Fruit fly (Drosophila melanogaster) whole organism, adult: ENCODE measurements around the gene Rrp45.

Experiments
- CG11617 ChIP-seq: fragments of 200-800 bp; sonication (Bioruptor generic); optimal IDR thresholded peaks from 2 replicates; lab custom pipeline; 2017; ENCODE audit warnings: mild to moderate bottlenecking, missing biosample characterization, missing genetic modification reagents, missing genetic modification characterization
- CG12768 ChIP-seq: fragments of 200-800 bp; sonication (Bioruptor generic); optimal IDR thresholded peaks from 2 replicates; lab custom pipeline; 2017; ENCODE audit warnings: missing biosample characterization, missing genetic modification characterization, mild to moderate bottlenecking, moderate library complexity, missing genetic modification reagents
- CG14711 ChIP-seq: fragments of 200-800 bp; sonication (Bioruptor generic); optimal IDR thresholded peaks from 2 replicates; lab custom pipeline; 2018; ENCODE audit warnings: missing biosample characterization, mild to moderate bottlenecking, missing genetic modification characterization, moderate library complexity
- CG1620 ChIP-seq: fragments of 200-800 bp; sonication (Bioruptor generic); optimal IDR thresholded peaks from 2 replicates; lab custom pipeline; 2016; ENCODE audit warnings: missing biosample characterization, missing genetic modification characterization
- CG33017 ChIP-seq: fragments of 200-800 bp; sonication (Bioruptor generic); optimal IDR thresholded peaks from 2 replicates; lab custom pipeline; 2018; ENCODE audit warnings: missing biosample characterization, mild to moderate bottlenecking, missing genetic modification characterization, moderate library complexity
- CG5204 ChIP-seq: fragments of 200-800 bp; sonication (Bioruptor generic); optimal IDR thresholded peaks from 2 replicates; lab custom pipeline; 2016; ENCODE audit warnings: missing biosample characterization, missing genetic modification characterization
- CG7045 ChIP-seq: fragments of 200-800 bp; sonication (Bioruptor generic); optimal IDR thresholded peaks from 2 replicates; lab custom pipeline; 2017; ENCODE audit warnings: missing biosample characterization, mild to moderate bottlenecking, missing genetic modification characterization
- CG7101 ChIP-seq: fragments of 200-800 bp; sonication (Bioruptor generic); optimal IDR thresholded peaks from 2 replicates; lab custom pipeline; 2018; ENCODE audit warnings: missing biosample characterization, mild to moderate bottlenecking, missing genetic modification characterization, moderate library complexity
- Clk ChIP-seq: fragments of 200-800 bp; sonication (Bioruptor generic); optimal IDR thresholded peaks from 2 replicates; lab custom pipeline; 2017; ENCODE audit warnings: missing biosample characterization, missing genetic modification characterization
- Crg-1 ChIP-seq: fragments of 200-800 bp; sonication (Bioruptor generic); optimal IDR thresholded peaks from 2 replicates; lab custom pipeline; 2016; ENCODE audit warnings: missing biosample characterization, missing genetic modification characterization
- Hr96 ChIP-seq: fragments of 200-800 bp; sonication (Bioruptor generic); optimal IDR thresholded peaks from 2 replicates; lab custom pipeline; 2016; ENCODE audit warnings: missing biosample characterization, missing genetic modification characterization
- Mnt ChIP-seq: fragments of 200-800 bp; sonication (Bioruptor generic); optimal IDR thresholded peaks from 2 replicates; lab custom pipeline; 2016; ENCODE audit warnings: missing biosample characterization, mild to moderate bottlenecking, missing genetic modification characterization
- bab1 ChIP-seq: fragments of 200-800 bp; sonication (Bioruptor generic); optimal IDR thresholded peaks from 3 replicates; lab custom pipeline; 2019; ENCODE audit warnings: missing biosample characterization, mild to moderate bottlenecking, missing genetic modification characterization, moderate library complexity
- cic ChIP-seq: fragments of 200-800 bp; sonication (Bioruptor generic); optimal IDR thresholded peaks from 2 replicates; lab custom pipeline; 2017; ENCODE audit warnings: missing biosample characterization, mild to moderate bottlenecking, missing genetic modification characterization, moderate library complexity
- cnc ChIP-seq, 2 experiments: fragments of >200 bp; optimal IDR thresholded peaks; 2 replicates each; lab custom pipeline; 2017
- kay ChIP-seq: fragments of 200-800 bp; sonication (Bioruptor generic); peaks from one replicate; lab custom pipeline; 2016; ENCODE audit warnings: missing biosample characterization, missing genetic modification characterization, borderline replicate concordance
- ovo ChIP-seq: fragments of 200-800 bp; sonication (Bioruptor generic); optimal IDR thresholded peaks from 2 replicates; lab custom pipeline; 2016; ENCODE audit warnings: missing biosample characterization, missing genetic modification characterization
- pad ChIP-seq: fragments of 200-800 bp; sonication (Bioruptor generic); optimal IDR thresholded peaks from 3 replicates; lab custom pipeline; 2017; ENCODE audit warnings: missing biosample characterization, missing genetic modification characterization, mild to moderate bottlenecking, moderate library complexity, missing genetic modification reagents
- tj ChIP-seq: fragments of 200-800 bp; sonication (Bioruptor generic); optimal IDR thresholded peaks from 3 replicates; lab custom pipeline; 2017; ENCODE audit warnings: missing biosample characterization, mild to moderate bottlenecking, missing genetic modification characterization, moderate library complexity
- toe ChIP-seq: fragments of 200-800 bp; sonication (Bioruptor generic); optimal IDR thresholded peaks from 2 replicates; lab custom pipeline; 2016; ENCODE audit warnings: missing biosample characterization, missing genetic modification characterization

Rrp45 gene

DNA sequence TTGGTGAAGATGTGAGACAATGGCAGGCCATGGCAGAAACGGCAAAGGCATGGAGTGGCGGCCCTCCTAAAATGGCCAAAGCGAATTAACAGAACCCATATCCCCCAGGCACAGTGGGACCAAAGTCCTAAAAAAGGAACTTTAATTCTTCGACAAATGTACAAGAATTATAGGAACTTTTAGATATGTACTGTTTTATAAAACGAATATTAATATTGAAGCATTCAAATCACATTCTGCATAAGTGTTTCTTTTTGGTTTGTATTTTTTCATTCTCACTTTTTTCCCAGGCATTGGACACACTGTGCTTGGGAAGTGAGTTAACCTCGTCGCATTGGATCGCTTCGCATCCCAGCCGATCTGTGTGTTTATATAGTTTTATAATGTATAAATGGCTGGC, 26.1 kb downstream of the Rrp45 start:
- TF ChIP-seq CG5204 (GFP tag; lab: Kevin White, UChicago) = no peak
- TF ChIP-seq Clk = no peak
- no peak for TF ChIP-seq toe

DNA sequence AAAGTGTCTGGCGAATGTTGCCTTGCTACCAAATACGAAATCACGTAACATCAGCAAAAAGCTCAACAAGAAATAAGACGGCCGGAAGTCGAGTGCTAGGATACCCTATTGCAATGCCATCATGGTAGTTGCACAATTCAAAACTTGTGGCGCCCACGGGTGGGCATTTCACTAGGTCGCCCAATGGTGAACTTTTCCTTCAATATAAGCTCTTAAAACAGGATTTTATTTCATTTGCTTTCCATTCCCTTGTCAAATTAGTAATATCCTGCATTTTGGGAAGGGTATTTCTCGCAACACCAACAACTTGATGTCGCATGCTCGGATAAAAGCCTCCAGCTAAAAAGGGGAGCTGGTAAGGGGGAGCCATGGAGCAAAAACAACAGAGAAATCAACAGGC, 29.5 kb downstream of the Rrp45 start:
- TF ChIP-seq CG11617 (GFP tag; lab: Kevin White, UChicago) (no peak), pad (GFP tag; lab: Kevin White, UChicago) (no peak), CG5204 (GFP tag; lab: Kevin White, UChicago) (no peak), toe (no peak), CG7045 (GFP tag; lab: Kevin White, UChicago) (no peak), CG12768 (GFP tag; lab: Kevin White, UChicago) (no peak), Clk (no peak), bab1 (no peak), tj (no peak), cic (GFP tag; lab: Kevin White, UChicago) (no peak), Mnt (no peak), CG7101 (no peak), cnc (optimal IDR thresholded peaks at IDR 0.05; lab: Kevin White, UChicago) (no peak), Hr96 (GFP tag; lab: Kevin White, UChicago) (no peak), CG33017 (tag; lab: Kevin White, UChicago) (no peak)

DNA sequence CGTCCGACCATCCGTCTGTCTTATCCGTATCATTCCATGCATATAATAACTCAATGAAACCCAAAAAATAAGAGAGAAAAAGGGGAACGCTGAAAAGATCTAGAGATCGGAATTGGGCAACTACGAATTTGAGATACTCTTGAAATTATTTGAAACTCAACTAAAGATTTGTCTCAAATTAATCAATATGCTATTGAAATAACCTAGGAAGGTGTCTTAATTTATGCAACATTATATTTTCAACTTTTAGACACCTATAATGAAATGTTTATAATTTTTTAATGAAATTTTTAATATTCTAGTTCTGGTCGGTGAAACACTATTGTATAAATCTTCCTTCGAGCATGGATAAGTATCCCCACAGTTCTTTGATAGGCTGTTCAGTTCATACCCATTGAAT, 30.5 kb downstream of the Rrp45 start:
- TF ChIP-seq Mnt = no peak
- no peak for TF ChIP-seq CG33017 (tag; lab: Kevin White, UChicago)
- no peak for TF ChIP-seq CG14711 (tag; lab: Kevin White, UChicago)
- TF ChIP-seq CG12768 (GFP tag; lab: Kevin White, UChicago) = no peak
- TF ChIP-seq CG1620 (GFP tag; lab: Kevin White, UChicago) = no peak
- TF ChIP-seq cnc (optimal IDR thresholded peaks at IDR 0.05; lab: Kevin White, UChicago) = no peak
- no peak for TF ChIP-seq toe
- TF ChIP-seq Clk = no peak
- TF ChIP-seq ovo (GFP tag; lab: Kevin White, UChicago) = no peak
- TF ChIP-seq tj = no peak
- TF ChIP-seq pad (GFP tag; lab: Kevin White, UChicago) = no peak
- TF ChIP-seq Crg-1 (GFP tag; lab: Kevin White, UChicago) = no peak

DNA sequence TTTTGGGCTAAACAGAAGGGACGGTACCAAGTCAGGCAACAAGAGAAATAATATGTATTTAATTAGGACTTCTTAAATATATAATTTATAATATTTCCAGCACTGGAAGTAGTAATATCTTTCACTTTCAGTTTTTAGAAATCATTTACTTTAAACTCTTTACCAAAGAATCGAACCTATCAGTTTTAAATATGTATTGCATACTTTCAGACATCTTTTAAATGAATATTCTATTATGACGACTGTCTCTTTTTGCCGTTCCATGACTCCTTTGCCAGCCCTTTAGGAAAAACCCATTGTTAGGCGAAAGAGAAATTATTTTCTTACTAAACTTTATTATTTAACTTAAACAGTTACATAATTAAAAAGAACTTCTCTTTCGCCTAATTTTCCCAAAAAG, 33.4 kb downstream of the Rrp45 start:
- TF ChIP-seq cic (GFP tag; lab: Kevin White, UChicago) = no peak
- TF ChIP-seq toe = no peak
- TF ChIP-seq CG5204 (GFP tag; lab: Kevin White, UChicago) = no peak
- TF ChIP-seq CG14711 (tag; lab: Kevin White, UChicago) = no peak
- no peak for TF ChIP-seq CG12768 (GFP tag; lab: Kevin White, UChicago)
- no peak for TF ChIP-seq CG33017 (tag; lab: Kevin White, UChicago)
- no peak for TF ChIP-seq CG11617 (GFP tag; lab: Kevin White, UChicago)
- no peak for TF ChIP-seq Hr96 (GFP tag; lab: Kevin White, UChicago)
- TF ChIP-seq pad (GFP tag; lab: Kevin White, UChicago) = no peak
- no peak for TF ChIP-seq tj
- no peak for TF ChIP-seq cnc (optimal IDR thresholded peaks at IDR 0.05; lab: Kevin White, UChicago)
- no peak for TF ChIP-seq Clk
- no peak for TF ChIP-seq Crg-1 (GFP tag; lab: Kevin White, UChicago)
- no peak for TF ChIP-seq Mnt
- TF ChIP-seq CG1620 (GFP tag; lab: Kevin White, UChicago) = no peak
- TF ChIP-seq ovo (GFP tag; lab: Kevin White, UChicago) = no peak
- no peak for TF ChIP-seq CG7101

- TF ChIP-seq CG5204 (GFP tag; lab: Kevin White, UChicago) = no peak
- no peak for TF ChIP-seq CG11617 (GFP tag; lab: Kevin White, UChicago)
- no peak for TF ChIP-seq toe
- no peak for TF ChIP-seq cnc (optimal IDR thresholded peaks at IDR 0.05; lab: Kevin White, UChicago)
- TF ChIP-seq Crg-1 (GFP tag; lab: Kevin White, UChicago) = no peak
- TF ChIP-seq CG7045 (GFP tag; lab: Kevin White, UChicago) = no peak
- TF ChIP-seq CG12768 (GFP tag; lab: Kevin White, UChicago) = no peak
- TF ChIP-seq bab1 = no peak
- TF ChIP-seq ovo (GFP tag; lab: Kevin White, UChicago) = no peak
- TF ChIP-seq cic (GFP tag; lab: Kevin White, UChicago) = no peak
- no peak for TF ChIP-seq Mnt
These were observed 38.0 kb downstream of the Rrp45 start for dm6 chrX:16753066-16753465.

dm6 chrX:16751579-16752156, 39.4 kb downstream of the Rrp45 start, which contains the start of gene goe:
Gene goe (minus strand): TSS chrX:16751910.
- TF ChIP-seq CG7101 = peak; percentile 87
- peak; percentile 70 for TF ChIP-seq Crg-1 (GFP tag; lab: Kevin White, UChicago)
- peak; percentile 74 for TF ChIP-seq Mnt
- TF ChIP-seq Clk = no peak
- peak; percentile 22 for TF ChIP-seq cic (GFP tag; lab: Kevin White, UChicago)
- TF ChIP-seq ovo (GFP tag; lab: Kevin White, UChicago) = peak; percentile 94
- TF ChIP-seq CG12768 (GFP tag; lab: Kevin White, UChicago) = no peak
- no peak for TF ChIP-seq CG7045 (GFP tag; lab: Kevin White, UChicago)
- peak; percentile 92 for TF ChIP-seq Hr96 (GFP tag; lab: Kevin White, UChicago)
- no peak for TF ChIP-seq cnc (optimal IDR thresholded peaks at IDR 0.05; lab: Kevin White, UChicago)
- peak; percentile 46 for TF ChIP-seq tj
- peak; percentile 90 for TF ChIP-seq CG1620 (GFP tag; lab: Kevin White, UChicago)
- TF ChIP-seq CG5204 (GFP tag; lab: Kevin White, UChicago) = peak; percentile 72
- peak; percentile 84 for TF ChIP-seq bab1
- TF ChIP-seq kay (GFP tag; lab: Kevin White, UChicago) = peak; percentile 66
- TF ChIP-seq pad (GFP tag; lab: Kevin White, UChicago) = peak; percentile 56
- peak; percentile 78 for TF ChIP-seq CG14711 (tag; lab: Kevin White, UChicago)
- TF ChIP-seq CG11617 (GFP tag; lab: Kevin White, UChicago) = peak; percentile 75
- peak; percentile 7 for TF ChIP-seq CG33017 (tag; lab: Kevin White, UChicago)
- peak; percentile 67 for TF ChIP-seq toe
